3 worm cellular contexts compared by ENCODE assay signal in the genomic region with DNA sequence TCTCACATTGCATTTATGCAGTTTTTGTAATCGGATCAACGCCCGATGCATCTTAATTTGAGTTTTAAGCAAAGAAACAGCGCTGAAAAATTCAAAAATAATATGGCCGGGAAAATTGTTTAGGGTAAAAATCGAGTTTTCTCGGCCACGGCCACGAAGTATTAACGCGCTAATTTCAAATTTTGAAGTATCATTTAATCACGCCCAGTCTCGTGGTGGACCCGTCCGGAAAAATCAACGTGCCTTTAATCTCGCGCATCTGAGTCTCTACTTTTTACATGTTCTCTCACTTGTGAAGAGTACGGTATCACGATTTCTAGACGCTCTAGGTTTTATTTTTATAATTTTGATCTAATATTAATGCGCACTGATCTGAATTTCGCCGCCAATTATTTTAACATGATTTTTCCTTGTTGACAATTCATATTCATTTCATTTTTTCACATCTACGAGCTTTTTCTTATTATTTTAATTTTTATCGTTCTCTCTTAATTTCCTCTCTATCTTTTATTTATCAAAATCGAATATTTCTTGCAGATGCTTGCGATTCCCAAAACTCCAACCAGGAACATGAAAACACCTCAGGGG.
TF ChIP-seq lines count a peak whose summit lies in the region.

A gene (minus strand): TSS at position 51 of the 588 bp plus-strand sequence.
A gene (plus strand): TSS at position 538 of the 588 bp plus-strand sequence.

TF ChIP-seq in whole organism, L1 larva, 84 proteins besides CTCF, POLR2A, EP300 and RAD21 (continued from another document):
- TF ChIP-seq snu-23 (GFP tag; optimal IDR thresholded peaks at IDR 0.05; lab: Kevin White, UChicago) (peak; percentile 64), egl-27 (tag; optimal IDR thresholded peaks at IDR 0.05; lab: Kevin White, UChicago) (no peak), ces-1 (GFP tag; optimal IDR thresholded peaks at IDR 0.05; lab: Kevin White, UChicago) (no peak), jun-1 (tag; optimal IDR thresholded peaks at IDR 0.05; lab: Kevin White, UChicago) (no peak), nhr-20 (tag; optimal IDR thresholded peaks at IDR 0.05; lab: Kevin White, UChicago) (peak; percentile 53), F16B12.6 (tag; optimal IDR thresholded peaks at IDR 0.05; lab: Kevin White, UChicago) (peak; percentile 8), nhr-19 (GFP tag; conservative IDR thresholded peaks at IDR 0.05; lab: Robert Waterston, UW) (no peak), Y116A8C.19 (tag; optimal IDR thresholded peaks at IDR 0.05; lab: Kevin White, UChicago; ENCODE audit: borderline replicate concordance) (no peak), aha-1 (tag; optimal IDR thresholded peaks at IDR 0.05; lab: Kevin White, UChicago) (no peak), ceh-88 (GFP tag; IDR thresholded peaks at IDR 0.05; lab: Robert Waterston, UW) (no peak), lin-15B (tag; optimal IDR thresholded peaks at IDR 0.05; lab: Kevin White, UChicago) (no peak), nhr-85 (tag; lab: Kevin White, UChicago) (peak; percentile 62), ceh-82 (tag; optimal IDR thresholded peaks at IDR 0.05; lab: Kevin White, UChicago) (peak in 1 of 3 experiments; percentile 24), grh-1 (GFP tag; IDR thresholded peaks at IDR 0.05; lab: Robert Waterston, UW) (no peak), dpl-1 (GFP tag; optimal IDR thresholded peaks at IDR 0.05; lab: Kevin White, UChicago) (peak; percentile 88 to 93 (median 91)), rnt-1 (tag; optimal IDR thresholded peaks at IDR 0.05; lab: Kevin White, UChicago) (peak; percentile 95), elt-3 (tag; optimal IDR thresholded peaks at IDR 0.05; lab: Kevin White, UChicago) (peak in 1 of 6 experiments; percentile 27), vab-15 (tag; optimal IDR thresholded peaks at IDR 0.05; lab: Kevin White, UChicago) (no peak), ama-1 (optimal IDR thresholded peaks at IDR 0.05; lab: Kevin White, UChicago) (no peak), lin-35 (GFP tag; optimal IDR thresholded peaks at IDR 0.05; lab: Kevin White, UChicago) (peak; percentile 92 to 94), mab-9 (GFP tag; IDR thresholded peaks at IDR 0.05; lab: Robert Waterston, UW) (no peak), nhr-76 (tag; optimal IDR thresholded peaks at IDR 0.05; lab: Kevin White, UChicago) (no peak), efl-3 (GFP tag; optimal IDR thresholded peaks at IDR 0.05; lab: Kevin White, UChicago) (no peak), hlh-17 (GFP tag; optimal IDR thresholded peaks at IDR 0.05; lab: Kevin White, UChicago; ENCODE audit: borderline replicate concordance) (no peak), fkh-4 (tag; optimal IDR thresholded peaks at IDR 0.05; lab: Kevin White, UChicago; ENCODE audit: borderline replicate concordance) (peak; percentile 62), nhr-77 (tag; optimal IDR thresholded peaks at IDR 0.05; lab: Kevin White, UChicago) (no peak), ceh-63 (GFP tag; optimal IDR thresholded peaks at IDR 0.05; lab: Kevin White, UChicago) (no peak), tlp-1 (tag; optimal IDR thresholded peaks at IDR 0.05; lab: Kevin White, UChicago) (no peak), efl-1 (optimal IDR thresholded peaks at IDR 0.05; lab: Kevin White, UChicago) (peak; percentile 92 to 93), efl-1 (GFP tag; optimal IDR thresholded peaks at IDR 0.05 in 1 of 2; lab: Kevin White, UChicago) (peak; percentile 92 to 99), nhr-28 (tag; optimal IDR thresholded peaks at IDR 0.05; lab: Kevin White, UChicago) (no peak), lin-14 (GFP tag; optimal IDR thresholded peaks at IDR 0.05; lab: Kevin White, UChicago) (no peak), fkh-10 (GFP tag; optimal IDR thresholded peaks at IDR 0.05; lab: Kevin White, UChicago) (no peak), blmp-1 (tag; optimal IDR thresholded peaks at IDR 0.05; lab: Kevin White, UChicago) (peak; percentile 16), pax-3 (tag; optimal IDR thresholded peaks at IDR 0.05; lab: Kevin White, UChicago) (peak; percentile 64), dsc-1 (tag; optimal IDR thresholded peaks at IDR 0.05; lab: Kevin White, UChicago) (peak; percentile 46), unc-62 (GFP tag; optimal IDR thresholded peaks at IDR 0.05; lab: Kevin White, UChicago) (no peak), isw-1 (GFP tag; IDR thresholded peaks at IDR 0.05; lab: Robert Waterston, UW) (no peak), mdl-1 (tag; optimal IDR thresholded peaks at IDR 0.05; lab: Kevin White, UChicago) (no peak), mep-1 (tag; optimal IDR thresholded peaks at IDR 0.05; lab: Kevin White, UChicago) (peak; percentile 39), fkh-8 (tag; optimal IDR thresholded peaks at IDR 0.05; lab: Kevin White, UChicago) (peak; percentile 29), elt-2 (tag; optimal IDR thresholded peaks at IDR 0.05; lab: Kevin White, UChicago) (peak; percentile 20)

TF ChIP-seq in whole organism, L4 larva, 104 proteins besides CTCF, POLR2A, EP300 and RAD21 (continued from another document):
- TF ChIP-seq nhr-11 (tag; optimal IDR thresholded peaks at IDR 0.05; lab: Kevin White, UChicago) (no peak), F10B5.3 (tag; optimal IDR thresholded peaks at IDR 0.05; lab: Kevin White, UChicago) (no peak)
TF ChIP-seq in whole organism, L4 larva: peak in this region for 7.

TF ChIP-seq in whole organism, young adult, 124 proteins besides CTCF, POLR2A, EP300 and RAD21 (continued from another document):
- peak; percentile 78 for TF ChIP-seq hmg-1.2 (GFP tag; IDR thresholded peaks at IDR 0.05; lab: Robert Waterston, UW)
- TF ChIP-seq xnd-1 (tag; optimal IDR thresholded peaks at IDR 0.05; lab: Kevin White, UChicago): peak; percentile 91
- no peak for TF ChIP-seq mes-4 (tag; optimal IDR thresholded peaks at IDR 0.05; lab: Kevin White, UChicago)
- 0 out of 2 replicates have a peak, but pooled peaks have one; percentile 38 for TF ChIP-seq attf-3 (GFP tag; conservative IDR thresholded peaks at IDR 0.05; lab: Robert Waterston, UW)
- no peak for TF ChIP-seq F23B12.7 (tag; optimal IDR thresholded peaks at IDR 0.05; lab: Kevin White, UChicago; ENCODE audit: insufficient read depth)
- TF ChIP-seq aptf-2 (GFP tag; conservative IDR thresholded peaks at IDR 0.05; lab: Robert Waterston, UW): peak; percentile 45; the same call in 1 of the 2 replicates
- 0 out of 2 replicates have a peak, but pooled peaks have one; percentile 44 for TF ChIP-seq ceh-40 (GFP tag; IDR thresholded peaks at IDR 0.05; lab: Robert Waterston, UW)
- no peak for TF ChIP-seq C17E4.6 (GFP tag; IDR thresholded peaks at IDR 0.05; lab: Robert Waterston, UW)
